Fruit fly (Drosophila melanogaster) ovary, adult (tissue): Measurements from ENCODE around the gene SLC5A11.
A peak's percentile ranks its signal among the peaks of the same experiment; 100 is the strongest.

ENCODE experiments used
- CG17801 ChIP-seq: fragments of 200-800 bp; optimal IDR thresholded peaks from 2 replicates; lab custom pipeline; 2019; ENCODE audit warnings: missing biosample characterization, mild to moderate bottlenecking, missing genetic modification characterization, moderate library complexity; ENCODE audit not compliant: partially characterized antibody

SLC5A11 gene

DNA sequence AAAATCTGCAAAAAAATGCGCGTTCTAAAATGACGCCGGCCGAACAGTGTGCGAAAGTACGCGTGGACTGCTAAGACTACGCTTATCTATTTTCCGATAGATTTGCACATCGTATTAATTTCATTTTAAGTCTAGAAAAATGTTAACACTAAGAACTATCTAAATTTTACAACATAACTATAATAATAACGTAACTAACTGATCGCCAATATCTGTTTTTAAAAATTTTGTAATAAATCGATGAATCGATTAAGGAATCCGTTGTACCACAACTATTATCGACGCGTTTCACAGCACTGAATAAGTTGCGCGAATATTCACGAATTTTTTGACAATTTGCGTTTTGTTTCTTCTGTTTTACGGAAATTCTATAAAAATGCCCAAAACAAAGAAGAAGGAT, 6.1 kb upstream of the SLC5A11 start, which contains the start of gene Ssb-c31a:
Gene Ssb-c31a (plus strand): TSS at position 278 of the 400 bp plus-strand sequence.
- TF ChIP-seq CG17801 (GFP tag; lab: Kevin White, UChicago) = peak; percentile 78

DNA sequence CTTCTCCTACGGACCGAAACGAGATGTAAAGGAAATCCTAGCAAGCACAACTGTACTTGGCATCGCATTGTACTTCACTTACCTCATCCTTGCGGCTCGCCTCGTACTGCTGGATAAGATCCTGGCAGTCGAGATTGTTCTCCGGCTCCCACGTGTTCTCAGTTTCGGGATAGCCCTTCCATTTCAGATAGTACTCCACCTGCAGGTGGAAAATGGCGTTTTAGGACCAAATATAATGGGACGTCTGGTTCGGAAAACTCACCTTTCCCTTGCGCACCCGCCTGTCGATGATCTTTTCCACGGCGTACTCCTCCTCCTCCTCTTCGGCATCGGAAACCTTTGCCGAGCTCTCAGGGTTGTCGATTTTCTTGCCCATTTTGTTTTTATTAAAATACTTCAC, 5.5 kb upstream of the SLC5A11 start:
- TF ChIP-seq CG17801 (GFP tag; lab: Kevin White, UChicago) = no peak

DNA sequence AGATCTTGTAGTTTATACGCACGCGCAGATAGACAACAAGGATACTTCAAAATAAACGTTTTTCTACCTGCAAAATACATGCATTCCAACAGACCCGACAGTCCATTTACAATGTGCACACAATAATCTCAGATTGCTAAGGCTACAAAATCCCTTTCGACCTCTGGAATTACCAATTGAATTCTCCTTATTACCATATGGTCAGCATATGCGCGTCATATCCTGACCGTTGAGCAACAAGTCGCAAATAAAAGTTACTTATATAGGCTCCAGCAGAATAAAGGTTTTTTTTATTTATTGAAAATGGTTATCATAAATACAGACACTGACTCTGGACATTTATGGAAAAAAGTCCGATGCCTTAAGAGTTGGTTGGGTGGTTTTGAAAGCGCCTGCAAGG, 4.4 kb upstream of the SLC5A11 start:
- TF ChIP-seq CG17801 (GFP tag; lab: Kevin White, UChicago) = no peak

DNA sequence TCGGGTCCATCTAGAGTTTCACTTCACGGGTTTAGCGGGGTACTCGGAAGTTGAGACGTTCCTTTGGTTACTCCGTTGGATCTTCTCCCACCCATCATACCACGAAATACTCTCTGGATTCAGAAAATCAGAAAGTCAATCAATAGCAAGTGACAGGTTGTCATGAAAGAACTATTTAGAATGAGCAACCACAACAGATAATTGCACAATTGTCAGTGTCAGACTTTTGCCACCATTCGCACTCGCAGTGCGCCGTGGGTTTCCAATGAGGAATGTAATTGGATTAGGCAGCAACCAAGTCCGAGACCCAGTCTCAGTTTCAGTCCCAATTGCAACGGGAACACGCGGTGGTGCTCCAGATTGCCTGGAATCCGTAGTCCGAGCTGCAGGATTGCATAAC, 939 bp upstream of the SLC5A11 start, which contains the start of gene CG8419:
Gene CG8419 (plus strand): TSS at position 301 of the 400 bp plus-strand sequence.
- no peak for TF ChIP-seq CG17801 (GFP tag; lab: Kevin White, UChicago)

DNA sequence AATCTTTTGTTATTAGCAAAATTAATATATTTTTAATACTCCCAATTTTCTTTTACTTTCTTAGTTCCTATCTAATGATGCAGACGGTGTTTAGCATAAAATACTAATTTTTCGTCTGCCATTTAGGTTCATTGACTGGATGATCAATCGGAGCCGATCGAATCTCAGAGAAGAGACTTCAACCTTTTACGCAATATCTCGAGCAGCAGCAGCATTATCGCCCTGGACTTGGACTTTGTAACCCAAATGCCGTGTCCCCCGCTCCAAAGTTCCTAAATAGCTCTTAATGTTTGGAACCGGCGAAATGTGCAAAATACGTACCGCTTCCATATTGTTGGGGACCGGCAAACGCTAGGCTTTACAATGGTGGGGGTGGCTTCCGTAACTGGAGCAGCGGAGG, 566 bp downstream of the SLC5A11 start:
- no peak for TF ChIP-seq CG17801 (GFP tag; lab: Kevin White, UChicago)

DNA sequence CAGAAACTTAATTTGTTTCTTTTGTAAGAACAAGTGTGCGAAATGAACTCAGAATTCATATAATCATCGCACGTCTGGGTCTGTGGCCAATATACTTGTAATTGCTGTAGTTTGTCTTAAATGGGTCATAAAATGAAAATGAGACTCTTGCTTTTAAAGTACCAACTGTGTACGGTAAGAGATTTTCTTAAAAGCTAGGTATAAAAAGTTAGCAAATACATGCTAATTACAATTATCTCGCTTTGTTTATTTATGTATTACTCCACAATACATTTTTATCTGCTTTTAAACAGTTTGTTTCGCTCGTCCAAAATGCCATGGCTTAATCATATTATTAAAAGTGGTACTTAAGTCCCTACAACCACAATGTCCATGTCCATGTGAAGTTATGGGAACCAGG, 1.2 kb downstream of the SLC5A11 start:
- TF ChIP-seq CG17801 (GFP tag; lab: Kevin White, UChicago) = peak; percentile 61

DNA sequence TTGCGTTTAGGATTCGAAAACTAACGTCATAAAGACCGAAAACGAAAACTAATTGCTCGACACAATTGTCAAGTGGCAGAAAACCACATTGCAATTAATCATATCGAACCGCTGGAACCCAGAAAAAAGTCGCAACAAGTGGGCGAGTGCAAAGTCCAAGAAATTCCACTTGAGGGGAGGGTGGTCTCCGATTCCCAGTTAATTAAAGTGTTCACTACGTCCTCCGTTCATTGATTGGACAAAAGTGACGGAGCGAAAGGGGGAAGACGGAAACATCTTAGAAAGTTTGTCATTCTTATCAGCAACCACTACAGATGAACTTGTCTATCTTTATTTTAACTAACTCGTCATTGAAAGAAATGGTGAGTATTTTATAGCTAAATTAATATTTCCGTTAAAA, 2.4 kb downstream of the SLC5A11 start:
- TF ChIP-seq CG17801 (GFP tag; lab: Kevin White, UChicago) = no peak

DNA sequence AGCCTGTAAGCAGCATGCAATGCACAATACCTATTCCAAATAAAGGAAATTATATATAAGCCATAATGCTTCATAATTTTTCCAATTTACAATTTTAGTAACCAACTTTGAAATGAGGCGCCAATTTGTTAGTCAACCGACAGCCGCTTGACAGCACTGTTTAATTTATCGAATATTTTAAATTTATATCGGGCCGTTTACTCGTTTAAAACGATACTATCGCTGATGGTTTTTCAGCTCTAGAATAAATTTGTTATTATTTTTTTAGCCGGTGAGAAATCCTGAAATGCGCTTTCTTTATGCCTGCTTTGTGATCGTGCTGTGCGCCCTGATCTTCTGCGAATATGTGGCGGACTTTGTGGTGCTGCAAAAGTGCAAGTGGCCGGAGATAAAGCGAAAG, 6.2 kb downstream of the SLC5A11 start, which contains the start of gene PGAP5:
Gene PGAP5 (plus strand): TSS at position 126 of the 400 bp plus-strand sequence.
- peak; percentile 45 for TF ChIP-seq CG17801 (GFP tag; lab: Kevin White, UChicago)

DNA sequence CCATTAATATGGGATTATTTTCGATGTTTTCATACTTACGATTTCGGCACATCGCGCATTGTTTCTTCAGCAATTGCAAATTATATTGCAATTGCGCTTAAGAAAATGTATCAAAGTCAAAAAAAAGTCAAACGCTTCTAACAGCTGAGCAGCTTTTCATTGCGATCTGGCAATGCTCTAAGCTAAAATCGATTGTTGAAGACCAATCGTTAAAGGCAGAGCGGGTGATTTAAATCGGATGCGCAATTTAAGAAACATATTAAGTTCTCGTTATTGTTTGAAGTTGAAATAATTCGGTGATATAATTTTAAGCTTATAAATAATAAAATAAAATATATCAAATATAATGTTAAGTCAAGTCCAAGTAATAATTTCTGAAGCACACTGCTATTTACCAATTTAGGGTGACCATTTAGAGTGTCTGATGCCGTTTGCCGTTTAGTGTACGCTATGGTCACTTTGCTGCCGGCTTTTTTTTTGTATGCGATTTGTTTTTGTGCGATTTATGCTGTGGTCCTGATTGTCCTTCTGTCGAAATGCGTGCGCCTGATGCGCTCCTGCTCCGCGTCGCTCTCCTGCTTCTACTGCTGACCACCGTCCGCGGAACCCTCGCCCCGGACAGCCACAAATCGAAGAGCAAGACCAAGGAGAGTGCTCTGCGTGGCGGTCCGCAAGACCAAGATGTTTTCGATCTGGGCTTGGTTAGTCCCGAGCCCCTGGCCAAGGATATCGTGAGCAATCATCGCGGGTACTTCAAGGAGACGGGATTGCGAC, 8.0 kb downstream of the SLC5A11 start, which contains the start of the genes CG8475 and CG8460:
Gene CG8475 (minus strand): TSS at position 162 of the 774 bp plus-strand sequence.
Gene CG8460 (plus strand): TSS at position 437 of the 774 bp plus-strand sequence.
- no peak for TF ChIP-seq CG17801 (GFP tag; lab: Kevin White, UChicago)

DNA sequence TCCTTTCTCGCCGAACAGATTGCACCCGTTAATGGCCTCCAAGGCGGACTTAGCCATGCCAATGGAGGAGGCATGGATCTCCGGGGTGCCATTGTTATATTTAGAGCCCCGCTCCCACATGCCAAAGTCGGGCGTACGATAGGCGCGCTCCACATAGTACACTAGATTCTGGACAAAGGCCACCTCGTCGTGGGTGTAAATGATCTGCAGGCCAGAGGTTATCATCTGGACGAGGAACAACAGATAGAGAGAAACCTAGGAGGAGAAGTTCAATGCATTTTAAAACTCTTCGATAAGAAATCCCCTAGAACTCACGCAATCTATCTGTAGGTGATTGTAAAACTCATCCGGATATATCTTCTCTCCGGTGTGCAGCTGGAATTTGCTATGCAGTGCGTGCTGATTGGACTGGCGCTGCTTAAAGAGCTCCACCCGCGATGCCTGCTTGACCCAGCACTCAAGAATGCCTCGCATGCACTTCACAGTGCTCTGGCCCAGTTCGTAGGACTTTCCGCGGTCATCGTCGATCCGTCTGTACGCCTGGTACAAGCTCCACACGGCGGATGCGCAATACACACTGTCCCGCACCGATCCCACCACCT, 9.1 kb downstream of the SLC5A11 start:
- TF ChIP-seq CG17801 (GFP tag; lab: Kevin White, UChicago) = no peak

DNA sequence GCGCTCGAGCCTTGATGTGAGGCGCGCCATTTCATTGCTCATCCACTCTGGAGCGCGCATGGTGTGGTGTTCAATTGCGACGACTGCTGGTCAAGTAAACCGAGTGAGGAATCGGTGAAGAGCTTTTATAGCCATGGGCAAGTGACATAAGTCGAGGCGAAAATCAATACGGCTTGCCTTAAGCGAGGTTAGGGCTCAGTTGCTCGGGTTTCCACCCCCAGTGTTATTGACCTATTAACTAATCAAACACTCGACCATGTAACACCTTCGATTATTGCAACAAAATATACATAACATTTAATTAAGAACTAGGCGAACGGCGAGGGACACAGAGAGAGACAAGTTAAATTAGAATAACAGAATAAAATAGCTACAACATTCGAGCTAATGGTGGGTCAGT, 14.3 kb downstream of the SLC5A11 start, which contains the start of gene CG34134:
Gene CG34134 (minus strand): TSS at position 101 of the 400 bp plus-strand sequence.
- TF ChIP-seq CG17801 (GFP tag; lab: Kevin White, UChicago) = no peak

DNA sequence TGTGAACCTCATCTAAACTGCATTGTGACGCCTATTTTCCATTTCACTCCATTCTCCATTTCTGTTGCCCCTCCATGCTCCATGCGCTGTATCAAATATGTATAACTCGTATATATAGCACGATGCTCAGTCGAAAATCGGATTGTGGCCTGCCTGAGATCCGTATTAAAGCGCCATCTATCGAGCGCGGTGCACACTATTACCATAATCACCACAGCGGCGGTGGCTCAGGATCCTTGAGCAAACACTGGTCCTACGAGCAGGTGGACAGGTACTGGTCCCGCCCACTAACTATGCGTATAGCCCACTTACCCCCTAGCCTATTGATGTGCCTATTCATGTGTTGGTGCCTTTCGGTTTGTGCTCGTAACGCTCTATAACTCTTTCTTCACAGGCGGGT, 19.9 kb downstream of the SLC5A11 start:
- TF ChIP-seq CG17801 (GFP tag; lab: Kevin White, UChicago) = no peak

DNA sequence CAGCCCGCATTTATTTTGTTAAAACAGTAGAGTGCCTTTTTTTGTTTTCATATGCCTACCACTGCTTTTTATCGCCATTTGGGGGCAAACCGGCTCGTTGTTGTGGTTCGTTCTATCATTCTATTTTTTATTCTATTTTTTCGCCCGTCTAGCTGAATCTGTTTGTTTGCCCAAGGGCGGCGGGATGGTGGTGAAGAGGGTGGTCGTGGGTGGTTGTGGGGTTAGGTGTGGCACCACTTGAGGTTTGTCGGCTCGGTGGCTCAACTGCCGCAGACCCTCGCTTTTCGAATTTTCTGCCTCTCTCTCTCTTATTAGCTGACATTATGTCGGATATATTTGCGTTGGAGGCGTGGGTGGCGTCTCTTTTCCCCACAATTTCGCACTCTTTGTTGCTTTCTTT, 33.4 kb downstream of the SLC5A11 start:
- no peak for TF ChIP-seq CG17801 (GFP tag; lab: Kevin White, UChicago)

DNA sequence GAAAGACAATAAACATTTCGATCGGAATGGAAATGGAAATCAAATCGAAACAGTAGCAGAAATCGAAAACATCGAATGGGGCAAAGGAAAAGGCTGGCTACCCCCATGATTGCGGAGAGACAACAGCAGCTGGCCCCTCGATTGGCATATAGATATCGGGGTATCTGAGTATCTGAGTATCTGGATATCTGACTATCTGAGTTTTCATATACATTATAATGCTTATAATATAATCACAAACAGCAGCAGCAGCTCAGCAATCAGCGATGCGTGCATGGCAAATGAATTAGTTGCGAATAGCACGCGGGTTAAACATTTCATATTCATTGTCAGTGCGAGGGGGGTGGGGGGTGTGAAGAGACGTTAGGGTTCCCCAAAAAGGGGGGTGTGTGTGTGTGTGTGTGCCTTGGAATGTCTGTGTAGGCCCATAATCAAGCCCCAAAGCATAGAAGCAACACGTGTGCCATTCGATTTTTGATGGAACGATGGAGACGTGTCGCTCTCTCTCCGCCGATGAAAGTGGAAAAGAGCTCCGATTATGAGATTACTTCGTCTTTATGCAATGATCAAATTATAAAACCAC, 34.2 kb downstream of the SLC5A11 start:
- no peak for TF ChIP-seq CG17801 (GFP tag; lab: Kevin White, UChicago)

DNA sequence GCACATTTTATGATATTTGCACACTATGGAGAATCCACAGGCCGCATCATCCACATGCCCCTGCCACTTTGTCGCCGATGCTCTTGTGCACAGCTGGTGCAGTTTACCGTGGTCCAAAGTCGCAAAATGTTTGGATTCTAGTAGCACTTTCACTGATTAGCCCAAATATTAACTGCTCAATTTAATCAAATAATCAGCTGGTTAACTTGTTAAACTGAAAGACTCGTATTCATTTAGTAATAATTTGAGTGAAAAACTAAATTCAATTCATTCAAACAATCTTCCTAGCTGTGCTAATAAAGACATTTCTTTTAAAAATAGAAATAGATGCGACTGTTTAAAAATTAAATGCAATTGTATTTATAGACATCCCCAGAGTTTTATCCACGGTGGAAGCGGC, 36.9 kb downstream of the SLC5A11 start:
- TF ChIP-seq CG17801 (GFP tag; lab: Kevin White, UChicago) = no peak
